Worm (Caenorhabditis elegans) whole organism, L1 larva: ENCODE measurements around the gene K01B6.3.

ENCODE experiments used
- alr-1 ChIP-seq: fragments of 200-800 bp; sonication (Bioruptor generic); optimal IDR thresholded peaks from 2 replicates; lab custom pipeline; 2018; ENCODE audit warnings: borderline replicate concordance, mild to moderate bottlenecking, missing genetic modification characterization, missing compliant biosample characterization
- ama-1 ChIP-seq: fragments of 150-350 bp; optimal IDR thresholded peaks from 2 replicates; lab custom pipeline; 2014
- ceh-82 ChIP-seq, 3 experiments: fragments of 150-350 bp in 1 of 3; sonication (generic microtip) in 2 of 3; optimal IDR thresholded peaks; 2 replicates each; lab custom pipeline; 2014 to 2017; ENCODE audit warnings: missing biosample characterization in 3 of 3, missing genetic modification characterization in 3 of 3
- fkh-10 ChIP-seq: sonication (generic microtip); optimal IDR thresholded peaks from 2 replicates; lab custom pipeline; 2017; ENCODE audit warnings: missing biosample characterization, missing genetic modification reagents, missing genetic modification characterization
- lin-13 ChIP-seq: fragments of 150-350 bp; optimal IDR thresholded peaks from 2 replicates; lab custom pipeline; 2014; ENCODE audit warnings: missing biosample characterization, missing genetic modification reagents, missing genetic modification characterization
- lin-35 ChIP-seq, 2 experiments: fragments of 150-350 bp; optimal IDR thresholded peaks; 2 replicates each; lab custom pipeline; 2014; ENCODE audit warnings: missing biosample characterization in 2 of 2, missing genetic modification characterization in 2 of 2, missing genetic modification reagents in 2 of 2
- lsy-2 ChIP-seq, 2 experiments: fragments of 150-350 bp; optimal IDR thresholded peaks; 2 replicates each; lab custom pipeline; 2014; ENCODE audit warnings: missing biosample characterization in 2 of 2, missing genetic modification characterization in 2 of 2
- mep-1 ChIP-seq: fragments of 150-350 bp; optimal IDR thresholded peaks from 2 replicates; lab custom pipeline; 2014; ENCODE audit warnings: missing biosample characterization, missing genetic modification characterization
- nhr-77 ChIP-seq: fragments of 150-350 bp; optimal IDR thresholded peaks from 2 replicates; lab custom pipeline; 2014; ENCODE audit warnings: missing biosample characterization, missing genetic modification characterization
- pqm-1 ChIP-seq: sonication (generic microtip); optimal IDR thresholded peaks from 3 replicates; lab custom pipeline; 2017; ENCODE audit warnings: missing biosample characterization, missing genetic modification characterization
- snpc-4 ChIP-seq: fragments of 150-350 bp; optimal IDR thresholded peaks from 2 replicates; lab custom pipeline; 2014; ENCODE audit warnings: missing biosample characterization, missing genetic modification characterization
- zag-1 ChIP-seq: fragments of 150-350 bp; optimal IDR thresholded peaks from 2 replicates; lab custom pipeline; 2014; ENCODE audit warnings: missing biosample characterization, missing genetic modification characterization

DNA sequence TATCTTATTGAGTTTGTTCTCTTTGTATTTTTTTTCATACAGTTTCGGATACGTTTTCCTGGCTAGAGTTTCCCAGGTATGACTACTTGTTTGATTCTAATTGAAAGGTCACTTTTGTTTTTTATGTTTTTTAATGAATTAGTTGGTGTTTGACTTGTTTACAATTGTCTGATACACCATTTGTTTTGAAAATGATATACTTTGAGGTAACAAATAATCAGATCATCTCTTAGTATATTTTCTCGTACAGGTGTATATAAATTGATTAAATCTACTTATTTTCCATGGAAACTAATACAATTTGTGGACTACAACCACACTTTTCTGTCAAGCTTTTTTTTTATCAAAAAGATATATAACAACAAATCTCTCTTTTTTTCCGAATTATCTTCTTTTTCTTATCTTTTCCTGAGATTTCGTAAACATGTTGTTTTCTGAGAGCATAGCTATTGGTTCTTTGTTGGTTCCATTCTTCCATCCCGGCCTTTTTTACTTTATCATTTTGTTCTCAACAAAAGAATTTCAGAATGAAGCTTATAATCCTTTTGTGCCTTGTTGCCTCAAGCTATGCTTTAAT, 29.9 kb downstream of the K01B6.3 start, which contains the start of gene ttr-5:
- TF ChIP-seq lin-13 (GFP tag; lab: Kevin White, UChicago) (no peak), alr-1 (tag; lab: Kevin White, UChicago) (no peak), snpc-4 (no peak), pqm-1 (tag; lab: Kevin White, UChicago) (no peak), lsy-2 (tag; optimal IDR thresholded peaks at IDR 0.05; lab: Kevin White, UChicago) (no peak), ama-1 (lab: Kevin White, UChicago) (no peak), fkh-10 (no peak), mep-1 (tag; lab: Kevin White, UChicago) (no peak), nhr-77 (tag; lab: Kevin White, UChicago) (no peak), ceh-82 (tag; optimal IDR thresholded peaks at IDR 0.05; lab: Kevin White, UChicago) (no peak), zag-1 (tag; lab: Kevin White, UChicago) (no peak), lin-35 (GFP tag; optimal IDR thresholded peaks at IDR 0.05; lab: Kevin White, UChicago) (no peak)
